Fruit fly (Drosophila melanogaster) whole organism, larva: ENCODE data around the gene Moca-cyp.

Experiments
- noc ChIP-seq: fragments of 200-800 bp; sonication (Bioruptor generic); optimal IDR thresholded peaks from 3 replicates; lab custom pipeline; 2019; ENCODE audit warnings: missing biosample characterization, mild to moderate bottlenecking, missing genetic modification characterization, moderate library complexity

Gene Moca-cyp

DNA sequence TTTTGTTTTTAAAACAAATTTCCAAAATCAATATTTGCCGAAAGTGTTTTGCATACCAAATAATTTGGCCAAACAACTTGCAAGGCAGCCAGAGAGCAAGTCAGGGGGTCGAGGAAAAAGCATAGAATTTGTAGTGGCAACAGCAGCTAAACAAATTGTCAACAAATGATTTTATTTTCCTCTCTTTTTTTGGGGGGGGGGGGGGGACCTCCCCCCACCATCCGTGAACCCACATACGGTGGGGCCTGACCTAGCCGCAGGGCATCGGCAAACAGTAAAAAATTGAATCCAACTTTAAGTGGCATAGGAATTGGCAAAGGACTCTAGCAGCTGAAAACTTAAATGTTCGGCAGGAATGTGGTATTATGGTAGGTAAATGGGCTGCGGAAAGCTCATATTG, 49.7 kb downstream of the Moca-cyp start:
- no peak for TF ChIP-seq noc (tag; lab: Kevin White, UChicago)
